Fruit fly (Drosophila melanogaster) whole organism, embryonic: ENCODE results near the gene CG15140.

Source experiments
- ATbp ChIP-seq: fragments of 200-800 bp; sonication (Bioruptor generic); optimal IDR thresholded peaks from 2 replicates; lab custom pipeline; 2017; ENCODE audit warnings: missing biosample characterization, mild to moderate bottlenecking, missing genetic modification characterization, missing genetic modification reagents
- BEAF-32 ChIP-seq: fragments of 200-800 bp; sonication (Bioruptor generic); optimal IDR thresholded peaks from 3 replicates; lab custom pipeline; 2017; ENCODE audit warnings: missing biosample characterization, missing genetic modification characterization, mild to moderate bottlenecking, moderate library complexity, missing genetic modification reagents
- Bgb ChIP-seq: fragments of 200-800 bp; sonication (Bioruptor generic); IDR thresholded peaks from 2 replicates; pipeline ENCODE4 v1.3.6; 2022; ENCODE audit warnings: missing biosample characterization, missing genetic modification characterization; ENCODE audit not compliant: partially characterized antibody
- CG11723 ChIP-seq: fragments of 200-800 bp; sonication (Bioruptor generic); optimal IDR thresholded peaks from 2 replicates; lab custom pipeline; 2017; ENCODE audit warnings: missing biosample characterization, mild to moderate bottlenecking, missing genetic modification characterization
- CG12071 ChIP-seq: fragments of 200-800 bp; sonication (Bioruptor generic); optimal IDR thresholded peaks from 3 replicates; lab custom pipeline; 2018; ENCODE audit warnings: missing biosample characterization, mild to moderate bottlenecking, missing genetic modification characterization
- CG13287 ChIP-seq: fragments of 200-800 bp; sonication (Bioruptor generic); IDR thresholded peaks from 2 replicates; pipeline ENCODE4 v1.3.6; 2022; ENCODE audit warnings: missing biosample characterization, missing genetic modification characterization; ENCODE audit not compliant: partially characterized antibody
- CG13894 ChIP-seq: fragments of 200-800 bp; sonication (Bioruptor generic); optimal IDR thresholded peaks from 3 replicates; lab custom pipeline; 2018; ENCODE audit warnings: missing biosample characterization, mild to moderate bottlenecking, missing genetic modification characterization, moderate library complexity
- CG15479 ChIP-seq: fragments of 200-800 bp; sonication (Bioruptor generic); optimal IDR thresholded peaks from 3 replicates; lab custom pipeline; 2019; ENCODE audit warnings: missing biosample characterization, mild to moderate bottlenecking, missing genetic modification characterization, moderate library complexity
- CG15601 ChIP-seq: fragments of 200-800 bp; sonication (Bioruptor generic); optimal IDR thresholded peaks from 3 replicates; lab custom pipeline; 2019; ENCODE audit warnings: missing biosample characterization, mild to moderate bottlenecking, missing genetic modification characterization, moderate library complexity
- CG17359 ChIP-seq: fragments of 200-800 bp; sonication (Bioruptor generic); optimal IDR thresholded peaks from 3 replicates; lab custom pipeline; 2018; ENCODE audit warnings: missing biosample characterization, mild to moderate bottlenecking, missing genetic modification characterization, moderate library complexity
- CG17385 ChIP-seq: fragments of 200-800 bp; sonication (Bioruptor generic); optimal IDR thresholded peaks from 3 replicates; lab custom pipeline; 2018; ENCODE audit warnings: missing biosample characterization, mild to moderate bottlenecking, missing genetic modification characterization
- CG17612 ChIP-seq: fragments of 200-800 bp; sonication (Bioruptor generic); IDR thresholded peaks from 2 replicates; pipeline ENCODE4 v1.3.6; 2022; ENCODE audit warnings: missing biosample characterization, missing genetic modification characterization
- CG17829 ChIP-seq: fragments of 200-800 bp; optimal IDR thresholded peaks from 2 replicates; lab custom pipeline; 2019; ENCODE audit warnings: missing biosample characterization, mild to moderate bottlenecking, missing genetic modification characterization, moderate library complexity
- CG2678 ChIP-seq: fragments of 200-800 bp; sonication (Bioruptor generic); optimal IDR thresholded peaks from 3 replicates; lab custom pipeline; 2019; ENCODE audit warnings: missing biosample characterization, mild to moderate bottlenecking, missing genetic modification characterization, moderate library complexity
- CG2712 ChIP-seq: fragments of 200-800 bp; optimal IDR thresholded peaks from 3 replicates; lab custom pipeline; 2019; ENCODE audit warnings: missing biosample characterization, mild to moderate bottlenecking, missing genetic modification characterization, moderate library complexity
- CG31441 ChIP-seq: fragments of 200-800 bp; sonication (Bioruptor generic); IDR thresholded peaks from 2 replicates; pipeline ENCODE4 v1.3.6; 2022; ENCODE audit warnings: missing biosample characterization, missing genetic modification characterization
- CG34376 ChIP-seq: fragments of 200-800 bp; sonication (Bioruptor generic); optimal IDR thresholded peaks from 2 replicates; lab custom pipeline; 2018; ENCODE audit warnings: missing biosample characterization, mild to moderate bottlenecking, missing genetic modification characterization
- CG4360 ChIP-seq: fragments of 200-800 bp; sonication (Bioruptor generic); IDR thresholded peaks from 2 replicates; pipeline ENCODE4 v1.3.6; 2022; ENCODE audit warnings: missing biosample characterization, missing genetic modification characterization
- CG7745 ChIP-seq: fragments of 200-800 bp; sonication (Bioruptor generic); optimal IDR thresholded peaks from 2 replicates; lab custom pipeline; 2018; ENCODE audit warnings: missing biosample characterization, mild to moderate bottlenecking, missing genetic modification characterization, moderate library complexity
- CG8924 ChIP-seq: fragments of 200-800 bp; optimal IDR thresholded peaks from 3 replicates; lab custom pipeline; 2019; ENCODE audit warnings: missing biosample characterization, mild to moderate bottlenecking, missing genetic modification characterization, moderate library complexity
- CG9932 ChIP-seq: fragments of 200-800 bp; sonication (Bioruptor generic); IDR thresholded peaks from 2 replicates; pipeline ENCODE4 v1.3.6; 2022; ENCODE audit warnings: missing biosample characterization, missing genetic modification characterization
- CTCF ChIP-seq: fragments of 200-800 bp; sonication (Bioruptor generic); optimal IDR thresholded peaks from 2 replicates; lab custom pipeline; 2017; ENCODE audit warnings: missing biosample characterization, mild to moderate bottlenecking, missing genetic modification characterization, moderate library complexity
- CrebB ChIP-seq: fragments of 200-800 bp; sonication (Bioruptor generic); optimal IDR thresholded peaks from 3 replicates; lab custom pipeline; 2018; ENCODE audit warnings: missing biosample characterization, mild to moderate bottlenecking, missing genetic modification characterization
- D19B ChIP-seq: fragments of 200-800 bp; sonication (Bioruptor generic); optimal IDR thresholded peaks from 2 replicates; lab custom pipeline; 2017; ENCODE audit warnings: missing biosample characterization, mild to moderate bottlenecking, missing genetic modification characterization
- Dbx ChIP-seq: fragments of 200-800 bp; sonication (Bioruptor generic); IDR thresholded peaks from 3 replicates; pipeline ENCODE4 v1.3.6; 2022; ENCODE audit warnings: missing biosample characterization, missing genetic modification characterization
- Dfd ChIP-seq, 2 experiments: fragments of >200 bp; optimal IDR thresholded peaks; 2 replicates each; lab custom pipeline; 2017; ENCODE audit warnings: missing biosample characterization in 2 of 2, missing genetic modification characterization in 2 of 2
- Elba2 ChIP-seq: fragments of 200-800 bp; sonication (Bioruptor generic); optimal IDR thresholded peaks from 3 replicates; lab custom pipeline; 2016; ENCODE audit warnings: missing biosample characterization, missing genetic modification characterization
- H2.0 ChIP-seq: fragments of 200-800 bp; sonication (Bioruptor generic); IDR thresholded peaks from 2 replicates; pipeline ENCODE4 v1.3.6; 2022; ENCODE audit warnings: missing biosample characterization, missing genetic modification characterization
- Hr51 ChIP-seq, 2 experiments: fragments of 200-800 bp; sonication (Bioruptor generic); optimal IDR thresholded peaks; 2 replicates in 1 of 2; 3 replicates in 1 of 2; lab custom pipeline; 2016 to 2018; ENCODE audit warnings: missing biosample characterization in 2 of 2, missing genetic modification characterization in 2 of 2, mild to moderate bottlenecking in 1 of 2, moderate library complexity in 1 of 2
- Opbp ChIP-seq: fragments of 200-800 bp; sonication (Bioruptor generic); IDR thresholded peaks from 3 replicates; pipeline ENCODE4 v1.3.6; 2022; ENCODE audit warnings: missing biosample characterization, missing genetic modification characterization; ENCODE audit not compliant: partially characterized antibody
- Tbp ChIP-seq: fragments of >200 bp; optimal IDR thresholded peaks from 2 replicates; lab custom pipeline; 2018; ENCODE audit warnings: missing biosample characterization, missing genetic modification characterization
- amos ChIP-seq: fragments of 200-800 bp; sonication (Bioruptor generic); IDR thresholded peaks from 2 replicates; pipeline ENCODE4 v1.3.6; 2022; ENCODE audit warnings: missing biosample characterization, missing genetic modification characterization; ENCODE audit not compliant: partially characterized antibody
- bbx ChIP-seq: fragments of 200-800 bp; sonication (Bioruptor generic); IDR thresholded peaks from 2 replicates; pipeline ENCODE4 v1.3.6; 2022; ENCODE audit warnings: missing biosample characterization, missing genetic modification characterization; ENCODE audit not compliant: partially characterized antibody
- bcd ChIP-seq: fragments of 200-800 bp; sonication (Bioruptor generic); optimal IDR thresholded peaks from 2 replicates; lab custom pipeline; 2017; ENCODE audit warnings: missing biosample characterization, mild to moderate bottlenecking, missing genetic modification characterization
- chif ChIP-seq, 2 experiments: fragments of 200-800 bp; sonication (Bioruptor generic); optimal IDR thresholded peaks; 3 replicates each; lab custom pipeline; 2016; ENCODE audit warnings: missing biosample characterization in 2 of 2, missing genetic modification characterization in 2 of 2
- fd96Cb ChIP-seq: fragments of 200-800 bp; sonication (Bioruptor generic); optimal IDR thresholded peaks from 2 replicates; lab custom pipeline; 2018; ENCODE audit warnings: missing biosample characterization, mild to moderate bottlenecking, missing genetic modification characterization, moderate library complexity
- gce ChIP-seq: fragments of 200-800 bp; sonication (Bioruptor generic); IDR thresholded peaks from 3 replicates; pipeline ENCODE4 v1.3.6; 2022; ENCODE audit warnings: missing biosample characterization, missing genetic modification characterization
- gcm ChIP-seq: fragments of 200-800 bp; sonication (Bioruptor generic); optimal IDR thresholded peaks from 2 replicates; lab custom pipeline; 2019; ENCODE audit warnings: missing biosample characterization, mild to moderate bottlenecking, missing genetic modification characterization, moderate library complexity
- gsb ChIP-seq: fragments of 200-800 bp; sonication (Bioruptor generic); IDR thresholded peaks from 2 replicates; pipeline ENCODE4 v1.3.6; 2022; ENCODE audit warnings: missing biosample characterization, missing genetic modification characterization
- jumu ChIP-seq: fragments of 200-800 bp; sonication (Bioruptor generic); optimal IDR thresholded peaks from 3 replicates; lab custom pipeline; 2016; ENCODE audit warnings: missing biosample characterization, missing genetic modification characterization
- kni ChIP-seq: fragments of 200-800 bp; sonication (Bioruptor generic); optimal IDR thresholded peaks from 3 replicates; lab custom pipeline; 2017; ENCODE audit warnings: mild to moderate bottlenecking, missing biosample characterization, missing genetic modification reagents, missing genetic modification characterization
- p53 ChIP-seq: fragments of 200-800 bp; sonication (Bioruptor generic); optimal IDR thresholded peaks from 2 replicates; lab custom pipeline; 2016; ENCODE audit warnings: missing biosample characterization, missing genetic modification characterization
- pfk ChIP-seq: fragments of 200-800 bp; sonication (Bioruptor generic); optimal IDR thresholded peaks from 2 replicates; lab custom pipeline; 2018; ENCODE audit warnings: missing biosample characterization, mild to moderate bottlenecking, missing genetic modification characterization, moderate library complexity
- sd ChIP-seq: fragments of 200-800 bp; sonication (Bioruptor generic); optimal IDR thresholded peaks from 3 replicates; lab custom pipeline; 2018; ENCODE audit warnings: missing biosample characterization, mild to moderate bottlenecking, missing genetic modification characterization, moderate library complexity
- sens-2 ChIP-seq: fragments of 200-800 bp; sonication (Bioruptor generic); IDR thresholded peaks from 2 replicates; pipeline ENCODE4 v1.3.6; 2022; ENCODE audit warnings: missing biosample characterization, missing genetic modification characterization
- stwl ChIP-seq: fragments of 200-800 bp; sonication (Bioruptor generic); optimal IDR thresholded peaks from 3 replicates; lab custom pipeline; 2018; ENCODE audit warnings: missing biosample characterization, mild to moderate bottlenecking, missing genetic modification characterization, moderate library complexity
- trem ChIP-seq: fragments of 200-800 bp; optimal IDR thresholded peaks from 3 replicates; lab custom pipeline; 2019; ENCODE audit warnings: missing biosample characterization, mild to moderate bottlenecking, missing genetic modification characterization, moderate library complexity
- twi ChIP-seq: fragments of 200-800 bp; optimal IDR thresholded peaks from 2 replicates; lab custom pipeline; 2019; ENCODE audit warnings: missing biosample characterization, mild to moderate bottlenecking, missing genetic modification characterization, moderate library complexity
- unc-4 ChIP-seq: fragments of 200-800 bp; sonication (Bioruptor generic); IDR thresholded peaks from 2 replicates; pipeline ENCODE4 v1.3.6; 2022; ENCODE audit warnings: missing biosample characterization, missing genetic modification characterization; ENCODE audit not compliant: partially characterized antibody
- wor ChIP-seq: fragments of 200-800 bp; sonication (Bioruptor generic); IDR thresholded peaks from 2 replicates; pipeline ENCODE4 v1.3.6; 2022; ENCODE audit warnings: missing biosample characterization, missing genetic modification characterization

Gene CG15140

dm6 chr2L:17260577-17260976 lies 25.5 kb upstream of the CG15140 start, which contains the start of gene beat-IIIc (continued):
- TF ChIP-seq CG15601 (tag; lab: Kevin White, UChicago), result no peak
- 0 out of 2 replicates have a peak, but pooled peaks have one; percentile 21 for TF ChIP-seq CG9932
- TF ChIP-seq p53, result peak; percentile 42
- no peak for TF ChIP-seq CG11723 (GFP tag; lab: Kevin White, UChicago)
- TF ChIP-seq amos (GFP tag; lab: Robert Waterston, UW), result peak; percentile 51
- TF ChIP-seq BEAF-32 (GFP tag; lab: Kevin White, UChicago), result no peak
- TF ChIP-seq bcd, result no peak
- TF ChIP-seq CG31441 (GFP tag; lab: Robert Waterston, UW), result peak; percentile 21; the same call in 1 of the 2 replicates
- TF ChIP-seq CG12071 (GFP tag; lab: Kevin White, UChicago), result peak; percentile 34
- no peak for TF ChIP-seq fd96Cb (tag; lab: Kevin White, UChicago)
- TF ChIP-seq Tbp (GFP tag; lab: Kevin White, UChicago), result peak; percentile 55
- TF ChIP-seq twi, result peak; percentile 14
- no peak for TF ChIP-seq ATbp (GFP tag; lab: Kevin White, UChicago)
- TF ChIP-seq CG17385 (GFP tag; lab: Kevin White, UChicago), result no peak
- TF ChIP-seq pfk (GFP tag; lab: Kevin White, UChicago), result peak; percentile 64
- no peak for TF ChIP-seq H2.0 (GFP tag; lab: Robert Waterston, UW)
- peak; percentile 50 for TF ChIP-seq CG2712 (tag; lab: Kevin White, UChicago)
- no peak for TF ChIP-seq CG4360 (GFP tag; lab: Robert Waterston, UW)
- TF ChIP-seq jumu, result no peak
- TF ChIP-seq CG34376 (GFP tag; lab: Kevin White, UChicago), result peak; percentile 39
- TF ChIP-seq stwl (tag; lab: Kevin White, UChicago), result peak; percentile 91
- peak; percentile 38; the same call in 1 of the 3 replicates for TF ChIP-seq gce
- TF ChIP-seq sens-2, result 0 out of 2 replicates have a peak, but pooled peaks have one; percentile 29
- TF ChIP-seq D19B (GFP tag; lab: Kevin White, UChicago), result no peak
- TF ChIP-seq Hr51 (GFP tag; optimal IDR thresholded peaks at IDR 0.05; lab: Kevin White, UChicago), result peak in 1 of 2 experiments; percentile 4
- no peak for TF ChIP-seq Dfd (GFP tag; optimal IDR thresholded peaks at IDR 0.05; lab: Kevin White, UChicago)
- TF ChIP-seq wor (GFP tag; lab: Robert Waterston, UW), result no peak
- peak; percentile 67; the same call in 2 of the 3 replicates for TF ChIP-seq Opbp (GFP tag; lab: Robert Waterston, UW)
- peak; percentile 34 for TF ChIP-seq CG17829 (tag; lab: Kevin White, UChicago)
- no peak for TF ChIP-seq Dbx (GFP tag; lab: Robert Waterston, UW)
- no peak for TF ChIP-seq CG17359
- TF ChIP-seq CTCF (GFP tag; lab: Kevin White, UChicago), result peak; percentile 92
- peak; percentile 0 for TF ChIP-seq CG2678 (tag; lab: Kevin White, UChicago)
- peak; percentile 45 for TF ChIP-seq CG15479 (GFP tag; lab: Kevin White, UChicago)
- TF ChIP-seq unc-4, result no peak
- TF ChIP-seq CG7745 (tag; lab: Kevin White, UChicago), result no peak
- TF ChIP-seq sd (tag; lab: Kevin White, UChicago), result no peak
- TF ChIP-seq trem (tag; lab: Kevin White, UChicago), result peak; percentile 2
- TF ChIP-seq CG13894 (tag; lab: Kevin White, UChicago), result peak; percentile 20
- TF ChIP-seq CG13287 (GFP tag; lab: Robert Waterston, UW), result peak; percentile 32; the same call in 1 of the 2 replicates
- TF ChIP-seq CG8924 (tag; lab: Kevin White, UChicago), result peak; percentile 13
- TF ChIP-seq chif (GFP tag; optimal IDR thresholded peaks at IDR 0.05; lab: Kevin White, UChicago), result peak; percentile 1 to 26
- TF ChIP-seq bbx (GFP tag; lab: Robert Waterston, UW), result no peak
- TF ChIP-seq Elba2, result peak; percentile 6
- peak; percentile 2 for TF ChIP-seq kni (GFP tag; lab: Kevin White, UChicago)
- TF ChIP-seq CrebB (tag; lab: Kevin White, UChicago), result peak; percentile 18
- no peak for TF ChIP-seq CG17612 (GFP tag; lab: Robert Waterston, UW)
- TF ChIP-seq gcm (GFP tag; lab: Kevin White, UChicago), result peak; percentile 29
- TF ChIP-seq gsb (GFP tag; lab: Robert Waterston, UW), result no peak
- TF ChIP-seq Bgb (GFP tag; lab: Robert Waterston, UW), result peak; percentile 41
